Fruit fly (Drosophila melanogaster) whole organism, embryonic: ENCODE data around the gene CG1638.

Experiments used
- Ada2b ChIP-seq: fragments of 200-800 bp; sonication (Bioruptor generic); IDR thresholded peaks from 2 replicates; pipeline ENCODE4 v1.3.6; 2022; ENCODE audit warnings: missing biosample characterization, missing genetic modification characterization
- Atf3 ChIP-seq: fragments of 200-800 bp; sonication (Bioruptor generic); optimal IDR thresholded peaks from 3 replicates; lab custom pipeline; 2016; ENCODE audit warnings: missing biosample characterization, missing genetic modification characterization
- Atf6 ChIP-seq: fragments of 200-800 bp; sonication (Bioruptor generic); IDR thresholded peaks from 2 replicates; pipeline ENCODE4 v1.3.6; 2022; ENCODE audit warnings: missing biosample characterization, missing genetic modification characterization
- B-H2 ChIP-seq: fragments of 200-800 bp; sonication (Bioruptor generic); optimal IDR thresholded peaks from 2 replicates; lab custom pipeline; 2018; ENCODE audit warnings: missing biosample characterization, mild to moderate bottlenecking, missing genetic modification characterization
- BEAF-32 ChIP-seq: fragments of 200-800 bp; sonication (Bioruptor generic); optimal IDR thresholded peaks from 3 replicates; lab custom pipeline; 2017; ENCODE audit warnings: missing biosample characterization, missing genetic modification characterization, mild to moderate bottlenecking, moderate library complexity, missing genetic modification reagents
- CG10366 ChIP-seq: fragments of 200-800 bp; sonication (Bioruptor generic); IDR thresholded peaks from 2 replicates; pipeline ENCODE4 v1.3.6; 2022; ENCODE audit warnings: missing biosample characterization, missing genetic modification characterization
- CG10431 ChIP-seq: fragments of 200-800 bp; sonication (Bioruptor generic); optimal IDR thresholded peaks from 3 replicates; lab custom pipeline; 2018; ENCODE audit warnings: missing biosample characterization, mild to moderate bottlenecking, missing genetic modification characterization
- CG10543 ChIP-seq: fragments of 200-800 bp; sonication (Bioruptor generic); optimal IDR thresholded peaks from 3 replicates; lab custom pipeline; 2017; ENCODE audit warnings: missing biosample characterization, mild to moderate bottlenecking, missing genetic modification characterization, moderate library complexity
- CG11560 ChIP-seq: fragments of 200-800 bp; sonication (Bioruptor generic); IDR thresholded peaks from 3 replicates; pipeline ENCODE4 v1.3.6; 2022; ENCODE audit warnings: missing biosample characterization, missing genetic modification characterization
- CG12769 ChIP-seq: fragments of 200-800 bp; sonication (Bioruptor generic); optimal IDR thresholded peaks from 2 replicates; lab custom pipeline; 2019; ENCODE audit warnings: missing biosample characterization, mild to moderate bottlenecking, missing genetic modification characterization, moderate library complexity
- CG13287 ChIP-seq: fragments of 200-800 bp; sonication (Bioruptor generic); IDR thresholded peaks from 2 replicates; pipeline ENCODE4 v1.3.6; 2022; ENCODE audit warnings: missing biosample characterization, missing genetic modification characterization; ENCODE audit not compliant: partially characterized antibody
- CG13424 ChIP-seq: fragments of 200-800 bp; sonication (Bioruptor generic); optimal IDR thresholded peaks from 2 replicates; lab custom pipeline; 2019; ENCODE audit warnings: missing biosample characterization, mild to moderate bottlenecking, missing genetic modification characterization, moderate library complexity
- CG13775 ChIP-seq: fragments of 200-800 bp; sonication (Bioruptor generic); optimal IDR thresholded peaks from 3 replicates; lab custom pipeline; 2017; ENCODE audit warnings: missing biosample characterization, mild to moderate bottlenecking, missing genetic modification characterization
- CG14014 ChIP-seq: fragments of 200-800 bp; sonication (Bioruptor generic); IDR thresholded peaks from 2 replicates; pipeline ENCODE4 v1.3.6; 2022; ENCODE audit warnings: missing biosample characterization, missing genetic modification characterization
- CG15011 ChIP-seq: fragments of 200-800 bp; sonication (Bioruptor generic); optimal IDR thresholded peaks from 3 replicates; lab custom pipeline; 2018; ENCODE audit warnings: missing biosample characterization, mild to moderate bottlenecking, missing genetic modification characterization
- CG15269 ChIP-seq: fragments of 200-800 bp; sonication (Bioruptor generic); optimal IDR thresholded peaks from 2 replicates; lab custom pipeline; 2018; ENCODE audit warnings: missing biosample characterization, mild to moderate bottlenecking, missing genetic modification characterization, moderate library complexity
- CG17912 ChIP-seq: fragments of 200-800 bp; sonication (Bioruptor generic); optimal IDR thresholded peaks from 2 replicates; lab custom pipeline; 2018; ENCODE audit warnings: missing biosample characterization, mild to moderate bottlenecking, missing genetic modification characterization
- CG18599 ChIP-seq: fragments of 200-800 bp; sonication (Bioruptor generic); optimal IDR thresholded peaks from 3 replicates; lab custom pipeline; 2017; ENCODE audit warnings: missing biosample characterization, missing genetic modification characterization, mild to moderate bottlenecking, moderate library complexity, missing genetic modification reagents
- CG2889 ChIP-seq: fragments of 200-800 bp; sonication (Bioruptor generic); IDR thresholded peaks from 3 replicates; pipeline ENCODE4 v1.3.6; 2022; ENCODE audit warnings: missing biosample characterization, missing genetic modification characterization
- CG30431 ChIP-seq: fragments of 200-800 bp; sonication (Bioruptor generic); optimal IDR thresholded peaks from 2 replicates; lab custom pipeline; 2017; ENCODE audit warnings: missing biosample characterization, missing genetic modification characterization
- CG32772 ChIP-seq: fragments of 200-800 bp; sonication (Bioruptor generic); IDR thresholded peaks from 2 replicates; pipeline ENCODE4 v1.3.6; 2022; ENCODE audit warnings: missing biosample characterization, missing genetic modification characterization
- CG4730 ChIP-seq: fragments of 200-800 bp; sonication (Bioruptor generic); IDR thresholded peaks from 2 replicates; pipeline ENCODE4 v1.3.6; 2022; ENCODE audit warnings: missing biosample characterization, missing genetic modification characterization
- CG6272 ChIP-seq: fragments of 200-800 bp; sonication (Bioruptor generic); IDR thresholded peaks from 2 replicates; pipeline ENCODE4 v1.3.6; 2022; ENCODE audit warnings: missing biosample characterization, missing genetic modification characterization
- Camta ChIP-seq: fragments of 200-800 bp; sonication (Bioruptor generic); optimal IDR thresholded peaks from 2 replicates; lab custom pipeline; 2016; ENCODE audit warnings: missing biosample characterization, missing genetic modification characterization
- CkIIα-i1 ChIP-seq: fragments of 200-800 bp; sonication (Bioruptor generic); IDR thresholded peaks from 2 replicates; pipeline ENCODE4 v1.3.6; 2022; ENCODE audit warnings: missing biosample characterization, missing genetic modification characterization
- CrebB ChIP-seq: fragments of 200-800 bp; sonication (Bioruptor generic); optimal IDR thresholded peaks from 3 replicates; lab custom pipeline; 2018; ENCODE audit warnings: missing biosample characterization, mild to moderate bottlenecking, missing genetic modification characterization
- Dfd ChIP-seq, 2 experiments: fragments of >200 bp; optimal IDR thresholded peaks; 2 replicates each; lab custom pipeline; 2017; ENCODE audit warnings: missing biosample characterization in 2 of 2, missing genetic modification characterization in 2 of 2
- HLH4C ChIP-seq: fragments of 200-800 bp; sonication (Bioruptor generic); IDR thresholded peaks from 3 replicates; pipeline ENCODE4 v1.3.6; 2022; ENCODE audit warnings: missing biosample characterization, missing genetic modification characterization; ENCODE audit not compliant: partially characterized antibody
- Hey ChIP-seq: fragments of 200-800 bp; sonication (Bioruptor generic); optimal IDR thresholded peaks from 3 replicates; lab custom pipeline; 2018; ENCODE audit warnings: missing biosample characterization, mild to moderate bottlenecking, missing genetic modification characterization
- Meics ChIP-seq: fragments of 200-800 bp; sonication (Bioruptor generic); optimal IDR thresholded peaks from 2 replicates; lab custom pipeline; 2017; ENCODE audit warnings: missing biosample characterization, mild to moderate bottlenecking, missing genetic modification characterization
- Myb ChIP-seq: fragments of 200-800 bp; sonication (Bioruptor generic); optimal IDR thresholded peaks from 2 replicates; lab custom pipeline; 2016; ENCODE audit warnings: missing biosample characterization, missing genetic modification characterization
- Nf-YC ChIP-seq: fragments of 200-800 bp; optimal IDR thresholded peaks from 3 replicates; lab custom pipeline; 2019; ENCODE audit warnings: missing biosample characterization, mild to moderate bottlenecking, missing genetic modification characterization, moderate library complexity
- Sin3A ChIP-seq: fragments of >200 bp; optimal IDR thresholded peaks from 2 replicates; lab custom pipeline; 2018
- Sox102F ChIP-seq: fragments of 200-800 bp; sonication (Bioruptor generic); optimal IDR thresholded peaks from 2 replicates; lab custom pipeline; 2018; ENCODE audit warnings: missing biosample characterization, mild to moderate bottlenecking, missing genetic modification characterization, moderate library complexity
- al ChIP-seq: fragments of 200-800 bp; sonication (Bioruptor generic); IDR thresholded peaks from 2 replicates; pipeline ENCODE4 v1.3.6; 2022; ENCODE audit warnings: missing biosample characterization, missing genetic modification characterization
- ash1 ChIP-seq: fragments of 200-800 bp; sonication (Bioruptor generic); optimal IDR thresholded peaks from 2 replicates; lab custom pipeline; 2018; ENCODE audit warnings: missing biosample characterization, mild to moderate bottlenecking, missing genetic modification characterization
- cg ChIP-seq: fragments of 200-800 bp; sonication (Bioruptor generic); optimal IDR thresholded peaks from 3 replicates; lab custom pipeline; 2019; ENCODE audit warnings: missing biosample characterization, mild to moderate bottlenecking, missing genetic modification characterization, moderate library complexity
- corto ChIP-seq: fragments of 200-800 bp; sonication (Bioruptor generic); optimal IDR thresholded peaks from 2 replicates; lab custom pipeline; 2016; ENCODE audit warnings: missing biosample characterization, mild to moderate bottlenecking, missing genetic modification characterization, moderate library complexity
- dan ChIP-seq: fragments of 200-800 bp; sonication (Bioruptor generic); IDR thresholded peaks from 2 replicates; pipeline ENCODE4 v1.3.6; 2022; ENCODE audit warnings: missing biosample characterization, missing genetic modification characterization
- disco-r ChIP-seq: fragments of 200-800 bp; sonication (Bioruptor generic); optimal IDR thresholded peaks from 2 replicates; lab custom pipeline; 2016; ENCODE audit warnings: missing biosample characterization, missing genetic modification characterization
- fd102C ChIP-seq: fragments of 200-800 bp; sonication (Bioruptor generic); optimal IDR thresholded peaks from 2 replicates; lab custom pipeline; 2018; ENCODE audit warnings: missing biosample characterization, mild to moderate bottlenecking, missing genetic modification characterization, moderate library complexity
- fd64A ChIP-seq: fragments of 200-800 bp; sonication (Bioruptor generic); optimal IDR thresholded peaks from 3 replicates; lab custom pipeline; 2018; ENCODE audit warnings: missing biosample characterization, mild to moderate bottlenecking, missing genetic modification characterization
- fd96Cb ChIP-seq: fragments of 200-800 bp; sonication (Bioruptor generic); optimal IDR thresholded peaks from 2 replicates; lab custom pipeline; 2018; ENCODE audit warnings: missing biosample characterization, mild to moderate bottlenecking, missing genetic modification characterization, moderate library complexity
- gsb-n ChIP-seq: fragments of 200-800 bp; sonication (Bioruptor generic); optimal IDR thresholded peaks from 3 replicates; lab custom pipeline; 2018; ENCODE audit warnings: missing biosample characterization, mild to moderate bottlenecking, missing genetic modification characterization
- hkb ChIP-seq, 2 experiments: fragments of 200-800 bp in 1 of 2; fragments of >200 bp in 1 of 2; sonication (Bioruptor generic) in 1 of 2; IDR thresholded peaks in 1 of 2; optimal IDR thresholded peaks in 1 of 2; 2 replicates each; pipeline versions ENCODE4 v1.3.6 to Lab custom; 2017 to 2022; ENCODE audit warnings: missing biosample characterization in 1 of 2, missing genetic modification characterization in 1 of 2
- repo ChIP-seq: fragments of 200-800 bp; sonication (Bioruptor generic); optimal IDR thresholded peaks from 2 replicates; lab custom pipeline; 2016; ENCODE audit warnings: missing biosample characterization, missing genetic modification characterization
- row ChIP-seq: fragments of 200-800 bp; sonication (Bioruptor generic); IDR thresholded peaks from 3 replicates; pipeline ENCODE4 v1.3.6; 2022; ENCODE audit warnings: missing biosample characterization, missing genetic modification characterization
- seq ChIP-seq: fragments of 200-800 bp; sonication (Bioruptor generic); IDR thresholded peaks from 2 replicates; pipeline ENCODE4 v1.3.6; 2022; ENCODE audit warnings: missing biosample characterization, missing genetic modification characterization
- shn ChIP-seq: fragments of 200-800 bp; sonication (Bioruptor generic); optimal IDR thresholded peaks from 3 replicates; lab custom pipeline; 2016; ENCODE audit warnings: missing biosample characterization, missing genetic modification characterization
- slou ChIP-seq: fragments of 200-800 bp; sonication (Bioruptor generic); optimal IDR thresholded peaks from 3 replicates; lab custom pipeline; 2016; ENCODE audit warnings: missing biosample characterization, missing genetic modification characterization
- tin ChIP-seq: fragments of 200-800 bp; sonication (Bioruptor generic); optimal IDR thresholded peaks from 3 replicates; lab custom pipeline; 2016; ENCODE audit warnings: missing biosample characterization, missing genetic modification characterization

CG1638 gene

dm6 chr3R:31588374-31588773 lies 2.0 kb upstream of the CG1638 start, which contains the start of gene CG1635 (continued):
- TF ChIP-seq tin (peak; percentile 99), al (peak; percentile 99), Hey (peak; percentile 95), CG11560 (peak; percentile 92), dan (GFP tag; lab: Robert Waterston, UW) (peak; percentile 90), gsb-n (tag; lab: Kevin White, UChicago) (peak; percentile 100), CG13287 (GFP tag; lab: Robert Waterston, UW) (peak; percentile 84), CG10543 (GFP tag; lab: Kevin White, UChicago) (peak; percentile 99), repo (GFP tag; lab: Kevin White, UChicago) (peak; percentile 90), disco-r (GFP tag; lab: Kevin White, UChicago) (peak; percentile 96), CG2889 (peak; percentile 98), Camta (peak; percentile 98), Atf6 (peak; percentile 100), CG13775 (GFP tag; lab: Kevin White, UChicago) (peak; percentile 99), Dfd (GFP tag; optimal IDR thresholded peaks at IDR 0.05; lab: Kevin White, UChicago) (no peak), HLH4C (GFP tag; lab: Robert Waterston, UW) (peak; percentile 32; the same call in 2 of the 3 replicates), CG18599 (GFP tag; lab: Kevin White, UChicago) (peak; percentile 100), CG10431 (GFP tag; lab: Kevin White, UChicago) (peak; percentile 98), Nf-YC (peak; percentile 94), CG15011 (GFP tag; lab: Kevin White, UChicago) (peak; percentile 99), row (GFP tag; lab: Robert Waterston, UW) (peak; percentile 100), seq (GFP tag; lab: Robert Waterston, UW) (peak; percentile 100), fd102C (GFP tag; lab: Kevin White, UChicago) (peak; percentile 95), CG12769 (tag; lab: Kevin White, UChicago) (peak; percentile 99), fd64A (GFP tag; lab: Kevin White, UChicago) (peak; percentile 99), Atf3 (GFP tag; lab: Kevin White, UChicago) (peak; percentile 99), CrebB (tag; lab: Kevin White, UChicago) (peak; percentile 99), CG15269 (peak; percentile 100), shn (GFP tag; lab: Kevin White, UChicago) (peak; percentile 97), cg (GFP tag; lab: Kevin White, UChicago) (peak; percentile 4), CG4730 (GFP tag; lab: Robert Waterston, UW) (peak; percentile 99), Sin3A (no peak), Sox102F (peak; percentile 100), CG17912 (GFP tag; lab: Kevin White, UChicago) (peak; percentile 99), corto (GFP tag; lab: Kevin White, UChicago) (peak; percentile 94), Ada2b (GFP tag; lab: Robert Waterston, UW) (peak; percentile 99), fd96Cb (tag; lab: Kevin White, UChicago) (peak; percentile 99), slou (GFP tag; lab: Kevin White, UChicago) (peak; percentile 96), Myb (peak; percentile 90), CG6272 (GFP tag; lab: Robert Waterston, UW) (peak; percentile 98), Meics (GFP tag; lab: Kevin White, UChicago) (peak; percentile 99), CG10366 (peak; percentile 99), hkb (optimal IDR thresholded peaks at IDR 0.05; lab: Kevin White, UChicago) (no peak), hkb (GFP tag; IDR thresholded peaks at IDR 0.05; lab: Robert Waterston, UW) (peak; percentile 100), B-H2 (GFP tag; lab: Kevin White, UChicago) (peak; percentile 100), CG30431 (GFP tag; lab: Kevin White, UChicago) (peak; percentile 97), ash1 (peak; percentile 95), CG13424 (tag; lab: Kevin White, UChicago) (peak; percentile 100), CG32772 (peak; percentile 98), CkIIα-i1 (peak; percentile 92), CG14014 (peak; percentile 100), BEAF-32 (GFP tag; lab: Kevin White, UChicago) (peak; percentile 32)
